Fruit fly (Drosophila melanogaster) whole organism, embryonic: ENCODE results near the gene mask.

ENCODE experiments used
- Ada2b ChIP-seq: fragments of 200-800 bp; sonication (Bioruptor generic); IDR thresholded peaks from 2 replicates; pipeline ENCODE4 v1.3.6; 2022; ENCODE audit warnings: missing biosample characterization, missing genetic modification characterization
- Aef1 ChIP-seq: fragments of 200-800 bp; sonication (Bioruptor generic); IDR thresholded peaks from 3 replicates; pipeline ENCODE4 v1.3.6; 2022; ENCODE audit warnings: missing biosample characterization, missing genetic modification characterization
- B-H2 ChIP-seq: fragments of 200-800 bp; sonication (Bioruptor generic); optimal IDR thresholded peaks from 2 replicates; lab custom pipeline; 2018; ENCODE audit warnings: missing biosample characterization, mild to moderate bottlenecking, missing genetic modification characterization
- BEAF-32 ChIP-seq: fragments of 200-800 bp; sonication (Bioruptor generic); optimal IDR thresholded peaks from 3 replicates; lab custom pipeline; 2017; ENCODE audit warnings: missing biosample characterization, missing genetic modification characterization, mild to moderate bottlenecking, moderate library complexity, missing genetic modification reagents
- Bdp1 ChIP-seq: fragments of 200-800 bp; sonication (Bioruptor generic); optimal IDR thresholded peaks from 3 replicates; lab custom pipeline; 2016; ENCODE audit warnings: missing biosample characterization, missing genetic modification characterization
- C15 ChIP-seq: fragments of 200-800 bp; sonication (Bioruptor generic); IDR thresholded peaks from 3 replicates; pipeline ENCODE4 v1.3.6; 2022; ENCODE audit warnings: missing biosample characterization, missing genetic modification characterization
- CG10267 ChIP-seq: fragments of 200-800 bp; sonication (Bioruptor generic); optimal IDR thresholded peaks from 2 replicates; lab custom pipeline; 2018; ENCODE audit warnings: missing biosample characterization, mild to moderate bottlenecking, missing genetic modification characterization, moderate library complexity
- CG12155 ChIP-seq: fragments of 200-800 bp; sonication (Bioruptor generic); optimal IDR thresholded peaks from 3 replicates; lab custom pipeline; 2016; ENCODE audit warnings: missing biosample characterization, missing genetic modification characterization
- CG12769 ChIP-seq: fragments of 200-800 bp; sonication (Bioruptor generic); optimal IDR thresholded peaks from 2 replicates; lab custom pipeline; 2019; ENCODE audit warnings: missing biosample characterization, mild to moderate bottlenecking, missing genetic modification characterization, moderate library complexity
- CG17385 ChIP-seq: fragments of 200-800 bp; sonication (Bioruptor generic); optimal IDR thresholded peaks from 3 replicates; lab custom pipeline; 2018; ENCODE audit warnings: missing biosample characterization, mild to moderate bottlenecking, missing genetic modification characterization
- CG31224 ChIP-seq: fragments of 200-800 bp; sonication (Bioruptor generic); IDR thresholded peaks from 2 replicates; pipeline ENCODE4 v1.3.6; 2022; ENCODE audit warnings: missing biosample characterization, missing genetic modification characterization
- CG5245 ChIP-seq: fragments of 200-800 bp; sonication (Bioruptor generic); optimal IDR thresholded peaks from 3 replicates; lab custom pipeline; 2016; ENCODE audit warnings: missing biosample characterization, missing genetic modification characterization
- CG6654 ChIP-seq: fragments of 200-800 bp; sonication (Bioruptor generic); optimal IDR thresholded peaks from 2 replicates; lab custom pipeline; 2017; ENCODE audit warnings: missing biosample characterization, mild to moderate bottlenecking, missing genetic modification characterization
- CG6765 ChIP-seq: fragments of 200-800 bp; sonication (Bioruptor generic); optimal IDR thresholded peaks from 3 replicates; lab custom pipeline; 2017; ENCODE audit warnings: missing biosample characterization, mild to moderate bottlenecking, missing genetic modification characterization
- CG7357 ChIP-seq: fragments of 200-800 bp; sonication (Bioruptor generic); IDR thresholded peaks from 3 replicates; pipeline ENCODE4 v1.3.6; 2022; ENCODE audit warnings: missing biosample characterization, missing genetic modification characterization
- CG7372 ChIP-seq: fragments of 200-800 bp; sonication (Bioruptor generic); IDR thresholded peaks from 2 replicates; pipeline ENCODE4 v1.3.6; 2022; ENCODE audit warnings: missing biosample characterization, missing genetic modification characterization
- CG9727 ChIP-seq: fragments of 200-800 bp; sonication (Bioruptor generic); optimal IDR thresholded peaks from 3 replicates; lab custom pipeline; 2017; ENCODE audit warnings: missing biosample characterization, mild to moderate bottlenecking, missing genetic modification characterization
- Chrac-16 ChIP-seq: fragments of 200-800 bp; sonication (Bioruptor generic); optimal IDR thresholded peaks from 3 replicates; lab custom pipeline; 2016; ENCODE audit warnings: missing biosample characterization, missing genetic modification characterization
- CkIIα-i1 ChIP-seq: fragments of 200-800 bp; sonication (Bioruptor generic); IDR thresholded peaks from 2 replicates; pipeline ENCODE4 v1.3.6; 2022; ENCODE audit warnings: missing biosample characterization, missing genetic modification characterization
- Elba2 ChIP-seq: fragments of 200-800 bp; sonication (Bioruptor generic); optimal IDR thresholded peaks from 3 replicates; lab custom pipeline; 2016; ENCODE audit warnings: missing biosample characterization, missing genetic modification characterization
- Ets65A ChIP-seq: fragments of 200-800 bp; sonication (Bioruptor generic); peaks from one replicate; lab custom pipeline; 2016; ENCODE audit warnings: missing biosample characterization, missing genetic modification characterization
- Fer1 ChIP-seq: fragments of 200-800 bp; sonication (Bioruptor generic); optimal IDR thresholded peaks from 2 replicates; lab custom pipeline; 2017; ENCODE audit warnings: missing biosample characterization, mild to moderate bottlenecking, missing genetic modification characterization
- Hr78 ChIP-seq, 2 experiments: fragments of 200-800 bp in 1 of 2; fragments of >200 bp in 1 of 2; sonication (Bioruptor generic) in 1 of 2; optimal IDR thresholded peaks; 2 replicates each; lab custom pipeline; 2017 to 2019; ENCODE audit warnings: missing biosample characterization in 2 of 2, missing genetic modification characterization in 2 of 2, mild to moderate bottlenecking in 1 of 2, moderate library complexity in 1 of 2
- Max ChIP-seq: fragments of 200-800 bp; sonication (Bioruptor generic); optimal IDR thresholded peaks from 2 replicates; lab custom pipeline; 2016; ENCODE audit warnings: missing biosample characterization, mild to moderate bottlenecking, missing genetic modification characterization
- Mes4 ChIP-seq: fragments of 200-800 bp; sonication (Bioruptor generic); optimal IDR thresholded peaks from 2 replicates; lab custom pipeline; 2016; ENCODE audit warnings: missing biosample characterization, missing genetic modification characterization
- NC2α ChIP-seq: fragments of 200-800 bp; sonication (Bioruptor generic); optimal IDR thresholded peaks from 2 replicates; lab custom pipeline; 2016; ENCODE audit warnings: missing biosample characterization, missing genetic modification characterization
- Pdp1 ChIP-seq, 2 experiments: fragments of 200-800 bp; sonication (Bioruptor generic); optimal IDR thresholded peaks; 3 replicates each; lab custom pipeline; 2016; ENCODE audit warnings: missing biosample characterization in 2 of 2, missing genetic modification characterization in 2 of 2, mild to moderate bottlenecking in 1 of 2, moderate library complexity in 1 of 2
- ab ChIP-seq: fragments of 200-800 bp; sonication (Bioruptor generic); optimal IDR thresholded peaks from 2 replicates; lab custom pipeline; 2016; ENCODE audit warnings: missing biosample characterization, missing genetic modification characterization
- bcd ChIP-seq: fragments of 200-800 bp; sonication (Bioruptor generic); optimal IDR thresholded peaks from 2 replicates; lab custom pipeline; 2017; ENCODE audit warnings: missing biosample characterization, mild to moderate bottlenecking, missing genetic modification characterization
- br ChIP-seq: fragments of >200 bp; optimal IDR thresholded peaks from 2 replicates; lab custom pipeline; 2017
- btn ChIP-seq: fragments of 200-800 bp; sonication (Bioruptor generic); optimal IDR thresholded peaks from 2 replicates; lab custom pipeline; 2016; ENCODE audit warnings: missing biosample characterization, missing genetic modification characterization
- cg ChIP-seq: fragments of 200-800 bp; sonication (Bioruptor generic); optimal IDR thresholded peaks from 3 replicates; lab custom pipeline; 2019; ENCODE audit warnings: missing biosample characterization, mild to moderate bottlenecking, missing genetic modification characterization, moderate library complexity
- ems ChIP-seq: fragments of 200-800 bp; sonication (Bioruptor generic); optimal IDR thresholded peaks from 3 replicates; lab custom pipeline; 2016; ENCODE audit warnings: missing biosample characterization, missing genetic modification characterization
- eve ChIP-seq, 2 experiments: fragments of >200 bp; optimal IDR thresholded peaks; 2 replicates each; lab custom pipeline; 2017; ENCODE audit warnings: missing biosample characterization in 2 of 2, missing genetic modification characterization in 2 of 2
- ewg ChIP-seq: fragments of 200-800 bp; sonication (Bioruptor generic); optimal IDR thresholded peaks from 3 replicates; lab custom pipeline; 2017; ENCODE audit warnings: mild to moderate bottlenecking, missing biosample characterization, missing genetic modification reagents, missing genetic modification characterization
- grau ChIP-seq: fragments of 200-800 bp; optimal IDR thresholded peaks from 3 replicates; lab custom pipeline; 2019; ENCODE audit warnings: missing biosample characterization, mild to moderate bottlenecking, missing genetic modification characterization, moderate library complexity
- her ChIP-seq: fragments of 200-800 bp; sonication (Bioruptor generic); optimal IDR thresholded peaks from 2 replicates; lab custom pipeline; 2016; ENCODE audit warnings: missing biosample characterization, missing genetic modification characterization
- jigr1 ChIP-seq: fragments of 200-800 bp; sonication (Bioruptor generic); IDR thresholded peaks from 3 replicates; pipeline ENCODE4 v1.3.6; 2022; ENCODE audit warnings: missing biosample characterization, missing genetic modification characterization
- lab ChIP-seq: fragments of 200-800 bp; sonication (Bioruptor generic); optimal IDR thresholded peaks from 3 replicates; lab custom pipeline; 2017; ENCODE audit warnings: missing biosample characterization, missing genetic modification characterization, mild to moderate bottlenecking, moderate library complexity, missing genetic modification reagents
- lola ChIP-seq, 3 experiments: fragments of >200 bp in 2 of 3; fragments of 200-800 bp in 1 of 3; sonication (Bioruptor generic) in 1 of 3; optimal IDR thresholded peaks; 2 replicates each; lab custom pipeline; 2017 to 2019; ENCODE audit warnings: missing biosample characterization in 3 of 3, missing genetic modification characterization in 3 of 3, mild to moderate bottlenecking in 1 of 3, moderate library complexity in 1 of 3
- mld ChIP-seq: fragments of 200-800 bp; sonication (Bioruptor generic); IDR thresholded peaks from 3 replicates; pipeline ENCODE4 v1.3.6; 2022; ENCODE audit warnings: missing biosample characterization, missing genetic modification characterization; ENCODE audit not compliant: partially characterized antibody
- pfk ChIP-seq: fragments of 200-800 bp; sonication (Bioruptor generic); optimal IDR thresholded peaks from 2 replicates; lab custom pipeline; 2018; ENCODE audit warnings: missing biosample characterization, mild to moderate bottlenecking, missing genetic modification characterization, moderate library complexity
- phol ChIP-seq: fragments of 200-800 bp; sonication (Bioruptor generic); optimal IDR thresholded peaks from 3 replicates; lab custom pipeline; 2018; ENCODE audit warnings: missing biosample characterization, mild to moderate bottlenecking, missing genetic modification characterization, moderate library complexity
- pita ChIP-seq: fragments of 200-800 bp; sonication (Bioruptor generic); optimal IDR thresholded peaks from 2 replicates; lab custom pipeline; 2017; ENCODE audit warnings: missing biosample characterization, mild to moderate bottlenecking, missing genetic modification characterization
- prd ChIP-seq, 3 experiments: fragments of >200 bp in 2 of 3; fragments of 200-800 bp in 1 of 3; sonication (Bioruptor generic) in 1 of 3; optimal IDR thresholded peaks in 2 of 3; IDR thresholded peaks in 1 of 3; 2 replicates in 2 of 3; 3 replicates in 1 of 3; pipeline versions ENCODE4 v1.3.6 to Lab custom; 2017 to 2022; ENCODE audit warnings: missing biosample characterization in 1 of 3, missing genetic modification characterization in 1 of 3
- row ChIP-seq: fragments of 200-800 bp; sonication (Bioruptor generic); IDR thresholded peaks from 3 replicates; pipeline ENCODE4 v1.3.6; 2022; ENCODE audit warnings: missing biosample characterization, missing genetic modification characterization
- sug ChIP-seq: fragments of 200-800 bp; optimal IDR thresholded peaks from 2 replicates; lab custom pipeline; 2019; ENCODE audit warnings: missing biosample characterization, mild to moderate bottlenecking, missing genetic modification characterization, moderate library complexity
- tll ChIP-seq, 2 experiments: fragments of 200-800 bp in 1 of 2; fragments of >200 bp in 1 of 2; sonication (Bioruptor generic) in 1 of 2; optimal IDR thresholded peaks; 2 replicates each; lab custom pipeline; 2017 to 2019; ENCODE audit warnings: missing biosample characterization in 2 of 2, missing genetic modification characterization in 2 of 2, mild to moderate bottlenecking in 1 of 2, moderate library complexity in 1 of 2
- twi ChIP-seq: fragments of 200-800 bp; optimal IDR thresholded peaks from 2 replicates; lab custom pipeline; 2019; ENCODE audit warnings: missing biosample characterization, mild to moderate bottlenecking, missing genetic modification characterization, moderate library complexity
- usp ChIP-seq: fragments of >200 bp; optimal IDR thresholded peaks from 2 replicates; lab custom pipeline; 2017; ENCODE audit warnings: missing biosample characterization, missing genetic modification characterization

The mask gene

dm6 chr3R:24188619-24189018, 41.7 kb upstream of the mask start, which contains the start of gene CG5515 (continued):
- peak; percentile 32 for TF ChIP-seq CG5245 (GFP tag; lab: Kevin White, UChicago)
- no peak for TF ChIP-seq lab (GFP tag; lab: Kevin White, UChicago)
- peak; percentile 62 for TF ChIP-seq ewg (GFP tag; lab: Kevin White, UChicago)
- TF ChIP-seq Pdp1 (GFP tag; optimal IDR thresholded peaks at IDR 0.05; lab: Kevin White, UChicago), result peak; percentile 75 to 77
- TF ChIP-seq CG6765 (GFP tag; lab: Kevin White, UChicago), result no peak
- peak; percentile 41 for TF ChIP-seq twi
- peak; percentile 75 for TF ChIP-seq B-H2 (GFP tag; lab: Kevin White, UChicago)
- peak; percentile 97 for TF ChIP-seq Ets65A (GFP tag; lab: Kevin White, UChicago)
- peak; percentile 59 for TF ChIP-seq CG10267 (tag; lab: Kevin White, UChicago)
- TF ChIP-seq row (GFP tag; lab: Robert Waterston, UW), result peak; percentile 93
- TF ChIP-seq CG7357 (GFP tag; lab: Robert Waterston, UW), result peak; percentile 62; the same call in 1 of the 3 replicates
- TF ChIP-seq usp, result no peak
- TF ChIP-seq Max (GFP tag; lab: Kevin White, UChicago), result peak; percentile 71
- TF ChIP-seq bcd, result peak; percentile 64
- TF ChIP-seq CG12769 (tag; lab: Kevin White, UChicago), result peak; percentile 75
- peak; percentile 34; the same call in 1 of the 3 replicates for TF ChIP-seq jigr1
- peak; percentile 76 for TF ChIP-seq Bdp1
- TF ChIP-seq Ada2b, result peak; percentile 66
- TF ChIP-seq BEAF-32 (GFP tag; lab: Kevin White, UChicago), result peak; percentile 32
- peak; percentile 74 for TF ChIP-seq sug
- TF ChIP-seq Mes4 (GFP tag; lab: Kevin White, UChicago), result peak; percentile 76
- TF ChIP-seq NC2α (GFP tag; lab: Kevin White, UChicago), result peak; percentile 49
- peak; percentile 48 for TF ChIP-seq her
- no peak for TF ChIP-seq tll (GFP tag; optimal IDR thresholded peaks at IDR 0.05; lab: Kevin White, UChicago)
- TF ChIP-seq CG9727 (GFP tag; lab: Kevin White, UChicago), result peak; percentile 71
- TF ChIP-seq C15, result no peak
- TF ChIP-seq ems (GFP tag; lab: Kevin White, UChicago), result peak; percentile 66
- peak; percentile 47; the same call in 1 of the 2 replicates for TF ChIP-seq CG31224 (GFP tag; lab: Robert Waterston, UW)
- TF ChIP-seq CG7372 (GFP tag; lab: Robert Waterston, UW), result peak; percentile 80
- peak; percentile 45 for TF ChIP-seq CG17385 (GFP tag; lab: Kevin White, UChicago)
- peak; percentile 33 for TF ChIP-seq ab (GFP tag; lab: Kevin White, UChicago)
- TF ChIP-seq btn (GFP tag; lab: Kevin White, UChicago), result no peak
- TF ChIP-seq Chrac-16 (GFP tag; lab: Kevin White, UChicago), result peak; percentile 69
- TF ChIP-seq grau (tag; lab: Kevin White, UChicago), result peak; percentile 77
- TF ChIP-seq CkIIα-i1 (GFP tag; lab: Robert Waterston, UW), result no peak
- peak; percentile 56; the same call in 1 of the 3 replicates for TF ChIP-seq mld (GFP tag; lab: Robert Waterston, UW)
- no peak for TF ChIP-seq br (lab: Kevin White, UChicago)
- no peak for TF ChIP-seq pfk
- no peak for TF ChIP-seq cg (GFP tag; lab: Kevin White, UChicago)
- TF ChIP-seq Hr78 (GFP tag; optimal IDR thresholded peaks at IDR 0.05; lab: Kevin White, UChicago), result no peak
- TF ChIP-seq prd (optimal IDR thresholded peaks at IDR 0.05; lab: Kevin White, UChicago), result no peak
- peak; percentile 84 for TF ChIP-seq prd (GFP tag; IDR thresholded peaks at IDR 0.05; lab: Robert Waterston, UW)
- TF ChIP-seq lola (GFP tag; optimal IDR thresholded peaks at IDR 0.05; lab: Kevin White, UChicago), result peak in 1 of 3 experiments; percentile 84
- TF ChIP-seq pita, result no peak
- peak; percentile 70 for TF ChIP-seq CG12155 (GFP tag; lab: Kevin White, UChicago)
- peak; percentile 54 for TF ChIP-seq Fer1
- TF ChIP-seq eve (GFP tag; optimal IDR thresholded peaks at IDR 0.05; lab: Kevin White, UChicago), result no peak
- TF ChIP-seq phol (tag; lab: Kevin White, UChicago), result peak; percentile 95
- TF ChIP-seq Aef1 (GFP tag; lab: Robert Waterston, UW), result peak; percentile 73
- no peak for TF ChIP-seq CG6654
- TF ChIP-seq Elba2 (GFP tag; lab: Kevin White, UChicago), result no peak
